Worm (Caenorhabditis elegans): ENCODE measurements around the gene lips-9.

The lips-9 gene

ce11 chrII:12965138-12965537, 30.0 kb upstream of the lips-9 start:
- TF ChIP-seq set-16 (GFP tag; IDR thresholded peaks at IDR 0.05) (no peak), lin-13 (GFP tag; optimal IDR thresholded peaks at IDR 0.05) (no peak), madf-5 (GFP tag; IDR thresholded peaks at IDR 0.05) (no peak), ZK337.2 (GFP tag; IDR thresholded peaks at IDR 0.05) (no peak), madf-9 (GFP tag; conservative IDR thresholded peaks at IDR 0.05) (no peak), dmd-9 (GFP tag; IDR thresholded peaks at IDR 0.05) (no peak), mdt-29 (GFP tag; IDR thresholded peaks at IDR 0.05) (no peak), ceh-20 (GFP tag; IDR thresholded peaks at IDR 0.05) (no peak), daf-8 (GFP tag; IDR thresholded peaks at IDR 0.05) (no peak), egl-43 (GFP tag; IDR thresholded peaks at IDR 0.05) (no peak), lin-15B (tag; optimal IDR thresholded peaks at IDR 0.05) (no peak), duxl-1 (tag; optimal IDR thresholded peaks at IDR 0.05; ENCODE audit: poor library complexity) (no peak), egl-27 (tag; optimal IDR thresholded peaks at IDR 0.05) (no peak), mdl-1 (tag; optimal IDR thresholded peaks at IDR 0.05) (no peak), rbr-2 (tag; optimal IDR thresholded peaks at IDR 0.05) (no peak), hlh-30 (tag; optimal IDR thresholded peaks at IDR 0.05; ENCODE audit: insufficient read depth) (no peak), nhr-25 (tag; optimal IDR thresholded peaks at IDR 0.05; ENCODE audit: borderline replicate concordance, insufficient read depth) (no peak)

ce11 chrII:12961743-12962142, 26.6 kb upstream of the lips-9 start:
- TF ChIP-seq nhr-41 (GFP tag; IDR thresholded peaks at IDR 0.05) (no peak), aha-1 (tag) (peak; percentile 86)

- TF ChIP-seq hlh-11 (tag; optimal IDR thresholded peaks at IDR 0.05) = peak; percentile 45
- no peak for TF ChIP-seq dmd-9 (GFP tag; IDR thresholded peaks at IDR 0.05)
- no peak for TF ChIP-seq ceh-32 (tag; optimal IDR thresholded peaks at IDR 0.05; ENCODE audit: poor library complexity)
- peak; percentile 42 for TF ChIP-seq nhr-48 (tag; optimal IDR thresholded peaks at IDR 0.05)
Measured at ce11 chrII:12961293-12961692, 26.1 kb upstream of the lips-9 start.

ce11 chrII:12960206-12960605, 25.0 kb upstream of the lips-9 start:
- TF ChIP-seq dmd-6 (GFP tag; IDR thresholded peaks at IDR 0.05) = no peak
- peak in 1 of 2 experiments; percentile 81 for TF ChIP-seq unc-62 (GFP tag; optimal IDR thresholded peaks at IDR 0.05 in 1 of 2)
- TF ChIP-seq unc-62 (tag; optimal IDR thresholded peaks at IDR 0.05) = no peak
- no peak for TF ChIP-seq lir-3 (tag; optimal IDR thresholded peaks at IDR 0.05)
- TF ChIP-seq cey-2 (tag; optimal IDR thresholded peaks at IDR 0.05; ENCODE audit: borderline replicate concordance, insufficient read depth) = no peak
- no peak for TF ChIP-seq nhr-77 (tag; optimal IDR thresholded peaks at IDR 0.05)
- TF ChIP-seq pha-4 (GFP tag; IDR thresholded peaks at IDR 0.05) = no peak
- TF ChIP-seq pha-4 (tag; optimal IDR thresholded peaks at IDR 0.05) = no peak

DNA sequence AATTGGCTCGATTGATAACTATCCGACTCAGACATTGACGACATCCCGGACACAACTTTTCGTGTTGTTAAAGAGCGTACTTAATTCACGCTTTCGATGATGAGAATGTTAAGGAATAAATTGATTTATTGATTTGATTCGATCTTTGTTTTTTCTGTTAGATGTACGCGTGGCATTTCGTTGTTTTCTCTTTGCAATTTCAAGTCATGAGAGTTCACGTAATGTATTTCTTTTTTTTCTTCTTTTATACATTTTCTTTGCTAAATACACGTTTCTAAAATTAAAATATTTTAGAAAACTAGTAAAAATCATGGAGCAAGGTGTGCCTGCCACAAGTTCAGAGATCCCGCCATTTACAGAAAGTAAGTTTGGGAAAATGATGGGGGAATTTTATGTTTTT, 19.5 kb upstream of the lips-9 start, which contains the start of the genes Y38F1A.1 and Y38F1A.2:
Gene Y38F1A.1, minus strand, starts transcription at position 101 of the 400 bp plus-strand sequence.
Gene Y38F1A.2, plus strand, starts transcription at position 289 of the 400 bp plus-strand sequence.
- TF ChIP-seq T26A8.4 (GFP tag; IDR thresholded peaks at IDR 0.05) (no peak), zfp-2 (tag; optimal IDR thresholded peaks at IDR 0.05) (no peak), lin-15B (tag; optimal IDR thresholded peaks at IDR 0.05) (no peak), daf-8 (GFP tag; IDR thresholded peaks at IDR 0.05) (no peak), ztf-11 (tag; optimal IDR thresholded peaks at IDR 0.05) (no peak), daf-19 (GFP tag; conservative IDR thresholded peaks at IDR 0.05) (no peak), nhr-41 (GFP tag; IDR thresholded peaks at IDR 0.05) (no peak), mdt-29 (GFP tag; IDR thresholded peaks at IDR 0.05) (no peak), hlh-30 (tag; optimal IDR thresholded peaks at IDR 0.05; ENCODE audit: insufficient read depth) (no peak)
